Fruit fly (Drosophila melanogaster): ENCODE results near the gene Ect3.

Ect3 gene

dm6 chr3R:12016828-12017280, 17.8 kb downstream of the Ect3 start, which contains the start of the genes DCAF12 and Spt3 (continued):
- peak; percentile 83 for TF ChIP-seq bbx (GFP tag; IDR thresholded peaks at IDR 0.05; ENCODE audit: partially characterized antibody)
- TF ChIP-seq PHDP (tag; optimal IDR thresholded peaks at IDR 0.05), result no peak
- TF ChIP-seq bcd (GFP tag; optimal IDR thresholded peaks at IDR 0.05), result peak; percentile 57
- no peak for TF ChIP-seq CG13296 (GFP tag; optimal IDR thresholded peaks at IDR 0.05)
- no peak for TF ChIP-seq CG1024 (GFP tag; IDR thresholded peaks at IDR 0.05)
- TF ChIP-seq twi (tag; optimal IDR thresholded peaks at IDR 0.05), result peak; percentile 69
- TF ChIP-seq CG9215 (GFP tag; IDR thresholded peaks at IDR 0.05), result peak; percentile 69
- TF ChIP-seq aop (GFP tag; IDR thresholded peaks at IDR 0.05), result no peak
- TF ChIP-seq CG32532 (GFP tag; IDR thresholded peaks at IDR 0.05), result peak; percentile 63
- peak; percentile 66 for TF ChIP-seq ERR (GFP tag; optimal IDR thresholded peaks at IDR 0.05)
- peak; percentile 43; the same call in 2 of the 3 replicates for TF ChIP-seq CG34422 (GFP tag; IDR thresholded peaks at IDR 0.05)
- TF ChIP-seq gem (tag; optimal IDR thresholded peaks at IDR 0.05), result peak; percentile 81
- peak; percentile 2 for TF ChIP-seq CG17186 (GFP tag; optimal IDR thresholded peaks at IDR 0.05)
- no peak for TF ChIP-seq ro (GFP tag; IDR thresholded peaks at IDR 0.05)
- no peak for TF ChIP-seq klu (GFP tag; IDR thresholded peaks at IDR 0.05)
- peak; percentile 80 for TF ChIP-seq BEAF-32 (GFP tag; optimal IDR thresholded peaks at IDR 0.05)
- TF ChIP-seq CG18764 (GFP tag; optimal IDR thresholded peaks at IDR 0.05), result peak; percentile 29
- peak; percentile 13 for TF ChIP-seq az2 (GFP tag; optimal IDR thresholded peaks at IDR 0.05)
- 0 out of 2 replicates have a peak, but pooled peaks have one; percentile 33 for TF ChIP-seq cas (GFP tag; IDR thresholded peaks at IDR 0.05)
- no peak for TF ChIP-seq CG7271 (tag; optimal IDR thresholded peaks at IDR 0.05)
- TF ChIP-seq eyg (GFP tag; optimal IDR thresholded peaks at IDR 0.05), result peak; percentile 47
- TF ChIP-seq D (optimal IDR thresholded peaks at IDR 0.05), result no peak
- peak; percentile 38 for TF ChIP-seq D (GFP tag; optimal IDR thresholded peaks at IDR 0.05)
- 0 out of 2 replicates have a peak, but pooled peaks have one; percentile 23 for TF ChIP-seq H2.0 (GFP tag; IDR thresholded peaks at IDR 0.05)
- 0 out of 2 replicates have a peak, but pooled peaks have one; percentile 21 for TF ChIP-seq wdn (GFP tag; IDR thresholded peaks at IDR 0.05)
- no peak for TF ChIP-seq sc (optimal IDR thresholded peaks at IDR 0.05)
- TF ChIP-seq sc (GFP tag; optimal IDR thresholded peaks at IDR 0.05), result peak; percentile 29
- TF ChIP-seq CG13775 (GFP tag; optimal IDR thresholded peaks at IDR 0.05), result peak; percentile 66
- peak; percentile 82 for TF ChIP-seq tna (GFP tag; IDR thresholded peaks at IDR 0.05; ENCODE audit: partially characterized antibody)
- TF ChIP-seq HLH4C (GFP tag; IDR thresholded peaks at IDR 0.05; ENCODE audit: partially characterized antibody), result peak; percentile 93
- peak; percentile 38 for TF ChIP-seq CG8388 (GFP tag; optimal IDR thresholded peaks at IDR 0.05)
- TF ChIP-seq cato (GFP tag; optimal IDR thresholded peaks at IDR 0.05; ENCODE audit: borderline replicate concordance), result no peak
- peak; percentile 47 for TF ChIP-seq ssp (GFP tag; IDR thresholded peaks at IDR 0.05)
- peak; percentile 58 for TF ChIP-seq kay (GFP tag; optimal IDR thresholded peaks at IDR 0.05)
- TF ChIP-seq Six4 (GFP tag; optimal IDR thresholded peaks at IDR 0.05), result peak; percentile 25
- TF ChIP-seq CG7786 (GFP tag; optimal IDR thresholded peaks at IDR 0.05), result no peak
- TF ChIP-seq CG9797 (GFP tag; optimal IDR thresholded peaks at IDR 0.05), result peak; percentile 12
- TF ChIP-seq ato (GFP tag; IDR thresholded peaks at IDR 0.05; ENCODE audit: partially characterized antibody), result peak; percentile 67
- TF ChIP-seq sisA (GFP tag; IDR thresholded peaks at IDR 0.05), result peak; percentile 58
- peak; percentile 35 for TF ChIP-seq Chrac-16 (GFP tag; optimal IDR thresholded peaks at IDR 0.05)
- TF ChIP-seq CG32772 (GFP tag; IDR thresholded peaks at IDR 0.05), result 0 out of 2 replicates have a peak, but pooled peaks have one; percentile 23
- peak; percentile 72 for TF ChIP-seq CG6272 (GFP tag; IDR thresholded peaks at IDR 0.05)
- no peak for TF ChIP-seq prd (optimal IDR thresholded peaks at IDR 0.05)
- TF ChIP-seq prd (GFP tag; IDR thresholded peaks at IDR 0.05), result peak; percentile 69; the same call in 2 of the 3 replicates
- TF ChIP-seq unc-4 (GFP tag; IDR thresholded peaks at IDR 0.05; ENCODE audit: partially characterized antibody), result peak; percentile 87
- no peak for TF ChIP-seq Atf-2 (GFP tag; optimal IDR thresholded peaks at IDR 0.05)
- no peak for TF ChIP-seq CG4328 (GFP tag; optimal IDR thresholded peaks at IDR 0.05)
- no peak for TF ChIP-seq so (GFP tag; IDR thresholded peaks at IDR 0.05)
- peak; percentile 76 for TF ChIP-seq Med (GFP tag)
- peak in 1 of 2 experiments; percentile 89 for TF ChIP-seq crp (GFP tag; optimal IDR thresholded peaks at IDR 0.05)
- TF ChIP-seq tin (GFP tag; optimal IDR thresholded peaks at IDR 0.05), result peak; percentile 12

Measured in whole organism, embryonic.